Worm (Caenorhabditis elegans) whole organism, young adult: ENCODE results near the gene lin-12.

Experiments
- B0261.1 ChIP-seq: sonication (generic microtip); optimal IDR thresholded peaks from 2 replicates; lab custom pipeline; 2016; ENCODE audit warnings: mild to moderate bottlenecking, missing genetic modification characterization, moderate library complexity, missing compliant biosample characterization
- F10E7.11 ChIP-seq: sonication (generic microtip); optimal IDR thresholded peaks from 2 replicates; lab custom pipeline; 2017; ENCODE audit warnings: mild to moderate bottlenecking, missing genetic modification characterization, moderate library complexity, missing compliant biosample characterization
- aptf-2 ChIP-seq: fragments of 200-800 bp; sonication (Bioruptor generic); conservative IDR thresholded peaks from 2 replicates; pipeline ENCODE4 v1.3.6; 2022; ENCODE audit warnings: missing genetic modification reagents, missing genetic modification characterization, missing compliant biosample characterization
- dox-1 ChIP-seq: fragments of 200-800 bp; sonication (Bioruptor generic); IDR thresholded peaks from 2 replicates; pipeline ENCODE4 v1.3.6; 2022; ENCODE audit warnings: missing genetic modification reagents, missing genetic modification characterization, missing compliant biosample characterization
- efl-1 ChIP-seq: fragments of 150-350 bp; optimal IDR thresholded peaks from 2 replicates; lab custom pipeline; 2014; ENCODE audit warnings: missing biosample characterization, missing genetic modification reagents, missing genetic modification characterization
- madf-8 ChIP-seq: fragments of 200-800 bp; sonication (Bioruptor generic); conservative IDR thresholded peaks from 2 replicates; pipeline ENCODE4 v1.3.6; 2022; ENCODE audit warnings: missing genetic modification reagents, missing genetic modification characterization, missing compliant biosample characterization
- nfya-1 ChIP-seq: sonication (generic microtip); optimal IDR thresholded peaks from 2 replicates; lab custom pipeline; 2017; ENCODE audit warnings: antibody characterized with exemption, missing compliant biosample characterization, missing genetic modification characterization, borderline replicate concordance; ENCODE audit not compliant: insufficient read depth
- pha-4 ChIP-seq: fragments of 150-350 bp; sonication (generic microtip); optimal IDR thresholded peaks from 2 replicates; lab custom pipeline; 2014; ENCODE audit warnings: missing biosample characterization, missing genetic modification reagents, missing genetic modification characterization
- snpc-4 ChIP-seq, 5 experiments: fragments of 150-350 bp in 1 of 5; sonication (generic microtip) in 4 of 5; optimal IDR thresholded peaks; 2 replicates each; lab custom pipeline; 2014 to 2018; ENCODE audit warnings: missing genetic modification characterization in 5 of 5, missing biosample characterization in 3 of 5, antibody characterized with exemption in 2 of 5, mild to moderate bottlenecking in 2 of 5, missing compliant biosample characterization in 2 of 5, missing genotype in 2 of 5, moderate library complexity in 2 of 5, missing genetic modification reagents in 1 of 5
- unc-62 ChIP-seq: fragments of 150-350 bp; optimal IDR thresholded peaks from 2 replicates; lab custom pipeline; 2014; ENCODE audit warnings: missing biosample characterization, missing genetic modification reagents, missing genetic modification characterization

DNA sequence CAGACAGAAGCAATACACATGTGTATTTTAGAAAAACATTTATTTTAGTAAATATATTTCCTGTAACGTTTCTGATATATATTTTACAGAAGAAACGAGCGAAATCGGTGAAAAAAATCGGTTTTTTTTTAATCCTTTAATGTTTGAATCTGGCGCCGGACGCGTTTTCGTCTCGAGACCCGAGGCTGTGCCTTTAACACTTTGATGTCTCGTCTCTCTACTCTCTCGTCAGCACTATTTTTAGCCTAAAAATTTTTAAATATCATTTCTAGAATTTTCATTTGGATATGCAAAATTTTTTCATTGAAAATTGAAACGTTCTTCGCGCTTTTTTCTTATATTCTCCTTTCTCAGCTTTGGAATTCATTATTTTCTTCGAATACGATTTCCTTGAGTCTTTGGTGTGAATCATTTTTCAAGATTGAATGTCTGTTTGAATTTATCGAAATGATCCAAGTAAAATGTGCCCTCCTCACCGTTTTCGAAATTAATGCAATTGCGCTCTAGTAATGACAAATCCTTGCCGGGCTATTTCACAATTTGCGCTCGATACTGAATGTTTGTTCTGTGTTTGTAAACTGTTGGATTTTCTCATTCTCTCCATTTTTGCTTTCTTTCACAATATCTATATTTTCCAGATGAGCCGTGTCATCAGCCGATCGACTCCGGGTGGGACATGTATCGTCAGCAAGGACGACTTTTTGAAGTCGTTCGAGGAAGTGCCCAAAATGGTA lies 16.7 kb downstream of the lin-12 start, which contains the start of gene cls-2:
- TF ChIP-seq snpc-4 (GFP tag; optimal IDR thresholded peaks at IDR 0.05; lab: Kevin White, UChicago): no peak
- TF ChIP-seq snpc-4 (tag; optimal IDR thresholded peaks at IDR 0.05; lab: Kevin White, UChicago): no peak
- TF ChIP-seq pha-4: no peak
- TF ChIP-seq unc-62 (GFP tag; lab: Kevin White, UChicago): no peak
- peak; percentile 72 for TF ChIP-seq efl-1 (GFP tag; lab: Kevin White, UChicago)
- TF ChIP-seq dox-1: no peak; the same call in 1 of the 2 replicates
- TF ChIP-seq B0261.1: no peak
- TF ChIP-seq nfya-1 (tag; lab: Kevin White, UChicago): no peak
- no peak for TF ChIP-seq aptf-2 (GFP tag; lab: Robert Waterston, UW)
- peak; percentile 39 for TF ChIP-seq madf-8 (GFP tag; lab: Robert Waterston, UW)
- TF ChIP-seq F10E7.11 (tag; lab: Kevin White, UChicago): no peak
